Worm (Caenorhabditis elegans): ENCODE results near the gene T28A11.3.

- TF ChIP-seq T22C8.4 (GFP tag; IDR thresholded peaks at IDR 0.05) (no peak), cog-1 (tag; optimal IDR thresholded peaks at IDR 0.05) (no peak), med-1 (GFP tag; optimal IDR thresholded peaks at IDR 0.05; ENCODE audit: insufficient read depth) (no peak), ref-1 (GFP tag; conservative IDR thresholded peaks at IDR 0.05) (no peak), ztf-23 (GFP tag; IDR thresholded peaks at IDR 0.05) (no peak), flt-1 (GFP tag; IDR thresholded peaks at IDR 0.05) (no peak), tab-1 (GFP tag; IDR thresholded peaks at IDR 0.05) (no peak)
Observed at ce11 chrV:3259168-3259622, 15.9 kb upstream of the T28A11.3 start, which contains the start of gene T28A11.16.

All from whole organism, midembryonic.